Worm (Caenorhabditis elegans) whole organism, late embryonic: ENCODE results near the gene H38K22.9.

Experiments used
- F13H6.1 ChIP-seq: sonication (generic microtip); optimal IDR thresholded peaks from 2 replicates; lab custom pipeline; 2016; ENCODE audit warnings: missing genetic modification characterization, missing compliant biosample characterization
- T23F11.4 ChIP-seq: fragments of 200-800 bp; sonication (Bioruptor generic); optimal IDR thresholded peaks from 2 replicates; lab custom pipeline; 2018; ENCODE audit warnings: mild to moderate bottlenecking, missing genetic modification characterization, missing compliant biosample characterization
- Y22D7AL.16 ChIP-seq: sonication (generic microtip); optimal IDR thresholded peaks from 2 replicates; lab custom pipeline; 2016; ENCODE audit warnings: missing genetic modification characterization, missing compliant biosample characterization
- ceh-34 ChIP-seq: sonication (generic microtip); optimal IDR thresholded peaks from 2 replicates; lab custom pipeline; 2016; ENCODE audit warnings: mild to moderate bottlenecking, missing genetic modification characterization, missing compliant biosample characterization
- ceh-9 ChIP-seq: sonication (generic microtip); optimal IDR thresholded peaks from 2 replicates; lab custom pipeline; 2016; ENCODE audit warnings: mild to moderate bottlenecking, missing genetic modification characterization, inconsistent platforms, missing compliant biosample characterization
- dmd-4 ChIP-seq: sonication (generic microtip); optimal IDR thresholded peaks from 2 replicates; lab custom pipeline; 2016; ENCODE audit warnings: borderline replicate concordance, missing genetic modification characterization, missing compliant biosample characterization
- elt-2 ChIP-seq: sonication (generic microtip); optimal IDR thresholded peaks from 2 replicates; lab custom pipeline; 2016; ENCODE audit warnings: missing genetic modification reagents, missing genetic modification characterization, missing compliant biosample characterization
- fkh-10 ChIP-seq: fragments of 150-350 bp; optimal IDR thresholded peaks from 2 replicates; lab custom pipeline; 2014; ENCODE audit warnings: missing biosample characterization, missing genetic modification reagents, missing genetic modification characterization
- nhr-11 ChIP-seq: fragments of 150-350 bp; optimal IDR thresholded peaks from 2 replicates; lab custom pipeline; 2014; ENCODE audit warnings: missing biosample characterization, missing genetic modification characterization
- pha-4 ChIP-seq: fragments of 150-350 bp; optimal IDR thresholded peaks from 2 replicates; lab custom pipeline; 2018; ENCODE audit warnings: missing biosample characterization, missing genetic modification reagents, missing genetic modification characterization
- sox-4 ChIP-seq: sonication (generic microtip); optimal IDR thresholded peaks from 2 replicates; lab custom pipeline; 2017; ENCODE audit warnings: mild to moderate bottlenecking, missing genetic modification characterization, inconsistent platforms, missing compliant biosample characterization
- unc-42 ChIP-seq: sonication (generic microtip); optimal IDR thresholded peaks from 2 replicates; lab custom pipeline; 2016; ENCODE audit warnings: missing genotype, missing genetic modification characterization, missing compliant biosample characterization
- unc-86 ChIP-seq: sonication (generic microtip); optimal IDR thresholded peaks from 2 replicates; lab custom pipeline; 2016; ENCODE audit warnings: missing genetic modification characterization, missing compliant biosample characterization

DNA sequence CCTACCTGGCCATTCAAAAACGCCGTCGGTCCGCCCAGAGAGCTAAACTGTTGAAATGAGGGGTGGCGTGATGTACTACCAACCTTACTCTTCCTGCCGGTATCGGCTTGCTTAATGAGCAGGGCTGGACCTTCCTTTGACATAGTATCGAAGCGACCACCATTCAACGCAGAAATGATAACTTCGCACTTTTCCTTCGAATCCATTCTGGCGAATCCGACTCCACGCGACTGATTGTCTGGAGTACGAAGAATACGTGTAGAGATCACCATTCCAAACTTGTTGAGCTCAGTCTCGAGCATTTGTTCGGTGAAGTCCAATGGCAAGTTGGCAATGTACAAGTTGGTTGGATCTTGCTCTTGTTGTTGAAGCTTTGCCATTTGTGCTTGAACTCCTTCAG is 45.8 kb upstream of the H38K22.9 start:
- TF ChIP-seq dmd-4 (tag; lab: Kevin White, UChicago) (no peak), fkh-10 (GFP tag; lab: Kevin White, UChicago) (no peak), F13H6.1 (tag; lab: Kevin White, UChicago) (no peak), sox-4 (no peak), unc-42 (tag; lab: Kevin White, UChicago) (no peak), pha-4 (tag; lab: Kevin White, UChicago) (no peak), ceh-34 (tag; lab: Kevin White, UChicago) (no peak), ceh-9 (tag; lab: Kevin White, UChicago) (no peak), T23F11.4 (GFP tag; lab: Kevin White, UChicago) (no peak), elt-2 (no peak), Y22D7AL.16 (tag; lab: Kevin White, UChicago) (no peak), nhr-11 (tag; lab: Kevin White, UChicago) (no peak), unc-86 (tag; lab: Kevin White, UChicago) (no peak)
